Worm (Caenorhabditis elegans) whole organism, mixed stage, embryonic: ENCODE data around the gene nas-8.

Experiments used
- elt-3 ChIP-seq: fragments of 150-350 bp; optimal IDR thresholded peaks from 2 replicates; lab custom pipeline; 2014; ENCODE audit warnings: missing biosample characterization, missing genetic modification characterization
- lin-13 ChIP-seq: fragments of 150-350 bp; optimal IDR thresholded peaks from 2 replicates; lab custom pipeline; 2014; ENCODE audit warnings: missing biosample characterization, missing genetic modification characterization
- lsy-2 ChIP-seq: fragments of 150-350 bp; optimal IDR thresholded peaks from 2 replicates; lab custom pipeline; 2014; ENCODE audit warnings: missing biosample characterization, missing genetic modification characterization
- nhr-12 ChIP-seq: fragments of 150-350 bp; optimal IDR thresholded peaks from 2 replicates; lab custom pipeline; 2014; ENCODE audit warnings: missing biosample characterization, missing genetic modification characterization
- nhr-76 ChIP-seq: sonication (generic microtip); optimal IDR thresholded peaks from 2 replicates; lab custom pipeline; 2017; ENCODE audit warnings: missing biosample characterization, missing genetic modification characterization
- tbx-8 ChIP-seq: fragments of 200-800 bp; sonication (Bioruptor generic); optimal IDR thresholded peaks from 2 replicates; lab custom pipeline; 2018; ENCODE audit warnings: mild to moderate bottlenecking, missing genetic modification characterization, moderate library complexity, missing compliant biosample characterization
- unc-120 ChIP-seq: sonication (generic microtip); optimal IDR thresholded peaks from 2 replicates; lab custom pipeline; 2017; ENCODE audit warnings: missing genetic modification characterization, missing compliant biosample characterization; ENCODE audit not compliant: poor library complexity, severe bottlenecking
- unc-39 ChIP-seq: fragments of 150-350 bp; optimal IDR thresholded peaks from 2 replicates; lab custom pipeline; 2014; ENCODE audit warnings: missing biosample characterization, missing genetic modification characterization
- unc-62 ChIP-seq: fragments of 150-350 bp; optimal IDR thresholded peaks from 2 replicates; lab custom pipeline; 2014; ENCODE audit warnings: missing biosample characterization, missing genetic modification reagents, missing genetic modification characterization
- ztf-11 ChIP-seq: fragments of 150-350 bp; optimal IDR thresholded peaks from 2 replicates; lab custom pipeline; 2014; ENCODE audit warnings: missing biosample characterization, missing genetic modification characterization

- no peak for TF ChIP-seq ztf-11 (tag; lab: Kevin White, UChicago)
- TF ChIP-seq nhr-12 (tag; lab: Kevin White, UChicago) = no peak
- no peak for TF ChIP-seq nhr-76 (tag; lab: Kevin White, UChicago)
- TF ChIP-seq elt-3 (tag; lab: Kevin White, UChicago) = no peak
- no peak for TF ChIP-seq tbx-8 (GFP tag; lab: Kevin White, UChicago)
- no peak for TF ChIP-seq lsy-2 (tag; lab: Kevin White, UChicago)
- no peak for TF ChIP-seq lin-13 (tag; lab: Kevin White, UChicago)
- no peak for TF ChIP-seq unc-39 (tag; lab: Kevin White, UChicago)
- TF ChIP-seq unc-62 (GFP tag; lab: Kevin White, UChicago) = no peak
- no peak for TF ChIP-seq unc-120 (tag; lab: Kevin White, UChicago)
These were observed 30.1 kb downstream of the nas-8 start, which contains the start of gene hecd-1 for ce11 chrIV:7144670-7145257.
